Fruit fly (Drosophila melanogaster) whole organism, embryonic: Measurements from ENCODE around the gene PIG-U.
A peak's percentile ranks its signal among the peaks of the same experiment; 100 is the strongest.

Experiments
- CG10267 ChIP-seq: fragments of 200-800 bp; sonication (Bioruptor generic); optimal IDR thresholded peaks from 2 replicates; lab custom pipeline; 2018; ENCODE audit warnings: missing biosample characterization, mild to moderate bottlenecking, missing genetic modification characterization, moderate library complexity
- CG10366 ChIP-seq: fragments of 200-800 bp; sonication (Bioruptor generic); IDR thresholded peaks from 2 replicates; pipeline ENCODE4 v1.3.6; 2022; ENCODE audit warnings: missing biosample characterization, missing genetic modification characterization
- CG11085 ChIP-seq: fragments of 200-800 bp; sonication (Bioruptor generic); IDR thresholded peaks from 2 replicates; pipeline ENCODE4 v1.3.6; 2022; ENCODE audit warnings: missing biosample characterization, missing genetic modification characterization
- CG11456 ChIP-seq: fragments of 200-800 bp; sonication (Bioruptor generic); IDR thresholded peaks from 3 replicates; pipeline ENCODE4 v1.3.6; 2022; ENCODE audit warnings: missing biosample characterization, missing genetic modification characterization
- CG12942 ChIP-seq: fragments of 200-800 bp; sonication (Bioruptor generic); optimal IDR thresholded peaks from 3 replicates; lab custom pipeline; 2016; ENCODE audit warnings: missing biosample characterization, missing genetic modification characterization
- CG1529 ChIP-seq: fragments of 200-800 bp; sonication (Bioruptor generic); optimal IDR thresholded peaks from 3 replicates; lab custom pipeline; 2018; ENCODE audit warnings: missing biosample characterization, missing genetic modification characterization
- CG17361 ChIP-seq: fragments of 200-800 bp; sonication (Bioruptor generic); IDR thresholded peaks from 3 replicates; pipeline ENCODE4 v1.3.6; 2022; ENCODE audit warnings: missing biosample characterization, missing genetic modification characterization
- CG2116 ChIP-seq: fragments of 200-800 bp; sonication (Bioruptor generic); optimal IDR thresholded peaks from 3 replicates; lab custom pipeline; 2018; ENCODE audit warnings: missing biosample characterization, mild to moderate bottlenecking, missing genetic modification characterization
- CG2129 ChIP-seq: fragments of 200-800 bp; sonication (Bioruptor generic); IDR thresholded peaks from 2 replicates; pipeline ENCODE4 v1.3.6; 2022; ENCODE audit warnings: missing biosample characterization, missing genetic modification characterization; ENCODE audit not compliant: partially characterized antibody
- CG2202 ChIP-seq: fragments of 200-800 bp; sonication (Bioruptor generic); optimal IDR thresholded peaks from 2 replicates; lab custom pipeline; 2018; ENCODE audit warnings: missing biosample characterization, mild to moderate bottlenecking, missing genetic modification characterization
- CG34224 ChIP-seq: fragments of 200-800 bp; sonication (Bioruptor generic); IDR thresholded peaks from 3 replicates; pipeline ENCODE4 v1.3.6; 2022; ENCODE audit warnings: missing biosample characterization, missing genetic modification characterization; ENCODE audit not compliant: partially characterized antibody
- CG4854 ChIP-seq: fragments of 200-800 bp; sonication (Bioruptor generic); optimal IDR thresholded peaks from 2 replicates; lab custom pipeline; 2016; ENCODE audit warnings: missing biosample characterization, missing genetic modification characterization, inconsistent platforms
- CG7987 ChIP-seq: fragments of 200-800 bp; sonication (Bioruptor generic); optimal IDR thresholded peaks from 2 replicates; lab custom pipeline; 2018; ENCODE audit warnings: missing biosample characterization, mild to moderate bottlenecking, missing genetic modification characterization, moderate library complexity
- CG8089 ChIP-seq: fragments of 200-800 bp; sonication (Bioruptor generic); optimal IDR thresholded peaks from 3 replicates; lab custom pipeline; 2016; ENCODE audit warnings: missing biosample characterization, missing genetic modification characterization
- CG9727 ChIP-seq: fragments of 200-800 bp; sonication (Bioruptor generic); optimal IDR thresholded peaks from 3 replicates; lab custom pipeline; 2017; ENCODE audit warnings: missing biosample characterization, mild to moderate bottlenecking, missing genetic modification characterization
- CG9817 ChIP-seq: fragments of 200-800 bp; sonication (Bioruptor generic); optimal IDR thresholded peaks from 2 replicates; lab custom pipeline; 2018; ENCODE audit warnings: missing biosample characterization, mild to moderate bottlenecking, missing genetic modification characterization, moderate library complexity
- CG9876 ChIP-seq: fragments of 200-800 bp; sonication (Bioruptor generic); optimal IDR thresholded peaks from 2 replicates; lab custom pipeline; 2016; ENCODE audit warnings: missing biosample characterization, missing genetic modification characterization
- CG9932 ChIP-seq: fragments of 200-800 bp; sonication (Bioruptor generic); IDR thresholded peaks from 2 replicates; pipeline ENCODE4 v1.3.6; 2022; ENCODE audit warnings: missing biosample characterization, missing genetic modification characterization
- Camta ChIP-seq: fragments of 200-800 bp; sonication (Bioruptor generic); optimal IDR thresholded peaks from 2 replicates; lab custom pipeline; 2016; ENCODE audit warnings: missing biosample characterization, missing genetic modification characterization
- CoRest ChIP-seq: fragments of 200-800 bp; sonication (Bioruptor generic); optimal IDR thresholded peaks from 3 replicates; lab custom pipeline; 2018; ENCODE audit warnings: missing biosample characterization, mild to moderate bottlenecking, missing genetic modification characterization, moderate library complexity
- D19A ChIP-seq: fragments of 200-800 bp; optimal IDR thresholded peaks from 3 replicates; lab custom pipeline; 2019; ENCODE audit warnings: missing biosample characterization, mild to moderate bottlenecking, missing genetic modification characterization, moderate library complexity
- Dll ChIP-seq: fragments of 200-800 bp; sonication (Bioruptor generic); IDR thresholded peaks from 4 replicates; pipeline ENCODE4 v1.3.6; 2022; ENCODE audit warnings: missing biosample characterization, missing genetic modification characterization; ENCODE audit not compliant: partially characterized antibody
- Fer2 ChIP-seq: fragments of 200-800 bp; sonication (Bioruptor generic); optimal IDR thresholded peaks from 2 replicates; lab custom pipeline; 2018; ENCODE audit warnings: missing biosample characterization, mild to moderate bottlenecking, missing genetic modification characterization, moderate library complexity
- HHEX ChIP-seq: fragments of 200-800 bp; sonication (Bioruptor generic); optimal IDR thresholded peaks from 3 replicates; lab custom pipeline; 2017; ENCODE audit warnings: missing biosample characterization, mild to moderate bottlenecking, missing genetic modification characterization, missing genetic modification reagents
- HLH54F ChIP-seq: fragments of 200-800 bp; sonication (Bioruptor generic); optimal IDR thresholded peaks from 3 replicates; lab custom pipeline; 2016; ENCODE audit warnings: missing biosample characterization, missing genetic modification characterization
- Hr78 ChIP-seq, 2 experiments: fragments of 200-800 bp in 1 of 2; fragments of >200 bp in 1 of 2; sonication (Bioruptor generic) in 1 of 2; optimal IDR thresholded peaks; 2 replicates each; lab custom pipeline; 2017 to 2019; ENCODE audit warnings: missing biosample characterization in 2 of 2, missing genetic modification characterization in 2 of 2, mild to moderate bottlenecking in 1 of 2, moderate library complexity in 1 of 2
- Lim3 ChIP-seq: fragments of 200-800 bp; sonication (Bioruptor generic); IDR thresholded peaks from 2 replicates; pipeline ENCODE4 v1.3.6; 2022; ENCODE audit warnings: missing biosample characterization, missing genetic modification characterization
- Lpt ChIP-seq: fragments of >200 bp; optimal IDR thresholded peaks from 2 replicates; lab custom pipeline; 2018; ENCODE audit warnings: missing biosample characterization, missing genetic modification characterization
- Mes4 ChIP-seq: fragments of 200-800 bp; sonication (Bioruptor generic); optimal IDR thresholded peaks from 2 replicates; lab custom pipeline; 2016; ENCODE audit warnings: missing biosample characterization, missing genetic modification characterization
- Oli ChIP-seq: fragments of 200-800 bp; sonication (Bioruptor generic); optimal IDR thresholded peaks from 2 replicates; lab custom pipeline; 2018; ENCODE audit warnings: missing biosample characterization, mild to moderate bottlenecking, missing genetic modification characterization, moderate library complexity
- Opbp ChIP-seq: fragments of 200-800 bp; sonication (Bioruptor generic); IDR thresholded peaks from 3 replicates; pipeline ENCODE4 v1.3.6; 2022; ENCODE audit warnings: missing biosample characterization, missing genetic modification characterization; ENCODE audit not compliant: partially characterized antibody
- Scr ChIP-seq: fragments of 200-800 bp; sonication (Bioruptor generic); IDR thresholded peaks from 2 replicates; pipeline ENCODE4 v1.3.6; 2022; ENCODE audit warnings: missing biosample characterization, missing genetic modification characterization; ENCODE audit not compliant: partially characterized antibody
- Spps ChIP-seq: fragments of 200-800 bp; sonication (Bioruptor generic); optimal IDR thresholded peaks from 2 replicates; lab custom pipeline; 2018; ENCODE audit warnings: missing biosample characterization, mild to moderate bottlenecking, missing genetic modification characterization
- Ssrp ChIP-seq: fragments of 200-800 bp; sonication (Bioruptor generic); optimal IDR thresholded peaks from 2 replicates; lab custom pipeline; 2018; ENCODE audit warnings: missing biosample characterization, mild to moderate bottlenecking, missing genetic modification characterization, moderate library complexity
- amos ChIP-seq: fragments of 200-800 bp; sonication (Bioruptor generic); IDR thresholded peaks from 2 replicates; pipeline ENCODE4 v1.3.6; 2022; ENCODE audit warnings: missing biosample characterization, missing genetic modification characterization; ENCODE audit not compliant: partially characterized antibody
- ara ChIP-seq: fragments of 200-800 bp; sonication (Bioruptor generic); IDR thresholded peaks from 2 replicates; pipeline ENCODE4 v1.3.6; 2022; ENCODE audit warnings: missing biosample characterization, missing genetic modification characterization
- ase ChIP-seq: fragments of 200-800 bp; sonication (Bioruptor generic); IDR thresholded peaks from 3 replicates; pipeline ENCODE4 v1.3.6; 2022; ENCODE audit warnings: missing biosample characterization, missing genetic modification characterization
- ato ChIP-seq: fragments of 200-800 bp; sonication (Bioruptor generic); IDR thresholded peaks from 2 replicates; pipeline ENCODE4 v1.3.6; 2022; ENCODE audit warnings: missing biosample characterization, missing genetic modification characterization; ENCODE audit not compliant: partially characterized antibody
- dimm ChIP-seq: fragments of 200-800 bp; sonication (Bioruptor generic); IDR thresholded peaks from 2 replicates; pipeline ENCODE4 v1.3.6; 2022; ENCODE audit warnings: missing biosample characterization, missing genetic modification characterization
- fd64A ChIP-seq: fragments of 200-800 bp; sonication (Bioruptor generic); optimal IDR thresholded peaks from 3 replicates; lab custom pipeline; 2018; ENCODE audit warnings: missing biosample characterization, mild to moderate bottlenecking, missing genetic modification characterization
- gem ChIP-seq: fragments of 200-800 bp; sonication (Bioruptor generic); optimal IDR thresholded peaks from 2 replicates; lab custom pipeline; 2019; ENCODE audit warnings: missing biosample characterization, mild to moderate bottlenecking, missing genetic modification characterization, moderate library complexity
- gsb ChIP-seq: fragments of 200-800 bp; sonication (Bioruptor generic); IDR thresholded peaks from 2 replicates; pipeline ENCODE4 v1.3.6; 2022; ENCODE audit warnings: missing biosample characterization, missing genetic modification characterization
- kay ChIP-seq: fragments of 200-800 bp; sonication (Bioruptor generic); optimal IDR thresholded peaks from 2 replicates; lab custom pipeline; 2016; ENCODE audit warnings: missing biosample characterization, missing genetic modification characterization
- ken ChIP-seq: fragments of 200-800 bp; sonication (Bioruptor generic); IDR thresholded peaks from 3 replicates; pipeline ENCODE4 v1.3.6; 2022; ENCODE audit warnings: missing biosample characterization, missing genetic modification characterization
- oc ChIP-seq: fragments of 200-800 bp; sonication (Bioruptor generic); optimal IDR thresholded peaks from 2 replicates; lab custom pipeline; 2018; ENCODE audit warnings: missing biosample characterization, mild to moderate bottlenecking, missing genetic modification characterization, moderate library complexity
- onecut ChIP-seq: fragments of 200-800 bp; sonication (Bioruptor generic); IDR thresholded peaks from 2 replicates; pipeline ENCODE4 v1.3.6; 2022; ENCODE audit warnings: missing biosample characterization, missing genetic modification characterization
- pfk ChIP-seq: fragments of 200-800 bp; sonication (Bioruptor generic); optimal IDR thresholded peaks from 2 replicates; lab custom pipeline; 2018; ENCODE audit warnings: missing biosample characterization, mild to moderate bottlenecking, missing genetic modification characterization, moderate library complexity
- seq ChIP-seq: fragments of 200-800 bp; sonication (Bioruptor generic); IDR thresholded peaks from 2 replicates; pipeline ENCODE4 v1.3.6; 2022; ENCODE audit warnings: missing biosample characterization, missing genetic modification characterization
- so ChIP-seq: fragments of 200-800 bp; sonication (Bioruptor generic); IDR thresholded peaks from 3 replicates; pipeline ENCODE4 v1.3.6; 2022; ENCODE audit warnings: missing biosample characterization, missing genetic modification characterization
- vfl ChIP-seq: fragments of 200-800 bp; sonication (Bioruptor generic); optimal IDR thresholded peaks from 2 replicates; lab custom pipeline; 2016; ENCODE audit warnings: missing biosample characterization, missing genetic modification characterization

The PIG-U gene

DNA sequence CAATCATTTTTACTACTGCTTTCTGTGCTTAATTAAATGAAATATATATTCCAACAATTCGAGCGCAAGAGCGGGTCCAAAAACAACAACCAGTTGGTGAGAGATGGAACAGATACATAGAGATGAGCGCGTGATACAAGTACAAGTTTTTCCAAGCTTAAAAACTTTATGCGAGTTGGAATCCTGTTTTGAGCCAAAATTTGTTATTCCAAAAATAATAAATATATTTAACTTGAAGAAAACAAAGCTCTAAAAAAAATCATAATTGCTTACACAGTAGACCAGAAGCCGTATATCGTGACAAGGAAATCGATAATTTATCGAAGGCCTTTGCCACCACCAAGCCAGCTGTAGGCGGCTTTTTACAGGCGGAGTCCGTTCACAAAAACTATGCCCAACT, at the start of gene PIG-U, which contains the start of gene CG13097 (continued):
- TF ChIP-seq Lim3 (GFP tag; lab: Robert Waterston, UW), result no peak
- TF ChIP-seq CG17361, result peak; percentile 80
- TF ChIP-seq pfk (GFP tag; lab: Kevin White, UChicago), result peak; percentile 8
- peak; percentile 31 for TF ChIP-seq fd64A (GFP tag; lab: Kevin White, UChicago)
- peak; percentile 84 for TF ChIP-seq CG10267 (tag; lab: Kevin White, UChicago)
- TF ChIP-seq Oli (tag; lab: Kevin White, UChicago), result peak; percentile 57
- peak; percentile 79 for TF ChIP-seq ara (GFP tag; lab: Robert Waterston, UW)
- peak; percentile 84 for TF ChIP-seq CG9817 (tag; lab: Kevin White, UChicago)
- TF ChIP-seq CG2202, result peak; percentile 55
- TF ChIP-seq CG9876 (GFP tag; lab: Kevin White, UChicago), result peak; percentile 35
- TF ChIP-seq Mes4, result peak; percentile 12
- TF ChIP-seq so (GFP tag; lab: Robert Waterston, UW), result peak; percentile 71; the same call in 2 of the 3 replicates
- TF ChIP-seq Camta (GFP tag; lab: Kevin White, UChicago), result peak; percentile 76
- no peak for TF ChIP-seq oc (tag; lab: Kevin White, UChicago)
- TF ChIP-seq CG2116 (GFP tag; lab: Kevin White, UChicago), result peak; percentile 92
- no peak for TF ChIP-seq D19A
- peak; percentile 69 for TF ChIP-seq kay (GFP tag; lab: Kevin White, UChicago)
- peak; percentile 70; the same call in 2 of the 3 replicates for TF ChIP-seq ase (GFP tag; lab: Robert Waterston, UW)
- TF ChIP-seq Dll (GFP tag; lab: Robert Waterston, UW), result peak; percentile 98
- peak; percentile 46 for TF ChIP-seq CG1529 (GFP tag; lab: Kevin White, UChicago)
- peak; percentile 83 for TF ChIP-seq vfl
- TF ChIP-seq dimm, result peak; percentile 46; the same call in 1 of the 2 replicates
- TF ChIP-seq CG10366 (GFP tag; lab: Robert Waterston, UW), result peak; percentile 70
- peak; percentile 57 for TF ChIP-seq Spps (tag; lab: Kevin White, UChicago)
- TF ChIP-seq onecut, result peak; percentile 51
- no peak for TF ChIP-seq seq (GFP tag; lab: Robert Waterston, UW)
- TF ChIP-seq CG12942 (GFP tag; lab: Kevin White, UChicago), result peak; percentile 85
- no peak for TF ChIP-seq Hr78 (GFP tag; optimal IDR thresholded peaks at IDR 0.05; lab: Kevin White, UChicago)
- peak; percentile 79 for TF ChIP-seq Opbp (GFP tag; lab: Robert Waterston, UW)
- TF ChIP-seq ato (GFP tag; lab: Robert Waterston, UW), result no peak
- no peak for TF ChIP-seq Lpt (GFP tag; lab: Kevin White, UChicago)
- TF ChIP-seq CG8089 (GFP tag; lab: Kevin White, UChicago), result peak; percentile 64
- TF ChIP-seq ken, result peak; percentile 84; the same call in 2 of the 3 replicates
- TF ChIP-seq gem (tag; lab: Kevin White, UChicago), result peak; percentile 88
- peak; percentile 78 for TF ChIP-seq HLH54F (GFP tag; lab: Kevin White, UChicago)
- peak; percentile 63 for TF ChIP-seq Ssrp (tag; lab: Kevin White, UChicago)
- peak; percentile 97 for TF ChIP-seq CG34224 (GFP tag; lab: Robert Waterston, UW)
- TF ChIP-seq CG11085 (GFP tag; lab: Robert Waterston, UW), result peak; percentile 28; the same call in 1 of the 2 replicates
- peak; percentile 81 for TF ChIP-seq CG4854
- peak; percentile 74; the same call in 2 of the 3 replicates for TF ChIP-seq CG11456 (GFP tag; lab: Robert Waterston, UW)
- peak; percentile 97 for TF ChIP-seq CG2129 (GFP tag; lab: Robert Waterston, UW)
- no peak for TF ChIP-seq gsb (GFP tag; lab: Robert Waterston, UW)
- TF ChIP-seq CoRest (tag; lab: Kevin White, UChicago), result peak; percentile 84
- TF ChIP-seq CG7987 (GFP tag; lab: Kevin White, UChicago), result peak; percentile 54
- TF ChIP-seq HHEX (GFP tag; lab: Kevin White, UChicago), result peak; percentile 62
- TF ChIP-seq CG9727 (GFP tag; lab: Kevin White, UChicago), result peak; percentile 77
- TF ChIP-seq amos (GFP tag; lab: Robert Waterston, UW), result peak; percentile 85
- peak; percentile 92 for TF ChIP-seq CG9932 (GFP tag; lab: Robert Waterston, UW)
- peak; percentile 76 for TF ChIP-seq Fer2
- TF ChIP-seq Scr, result peak; percentile 96
